Worm (Caenorhabditis elegans) whole organism, L4 larva: ENCODE data around the gene srh-293.
"Not testable (repeated sequence)": the region's sequence is repeated elsewhere in the genome, so short reads cannot be mapped to it uniquely, and the experiment has no call there.

Experiments used
- Y105C5A.15 ChIP-seq: fragments of 200-800 bp; sonication (Bioruptor generic); IDR thresholded peaks from 2 replicates; pipeline ENCODE4 v1.3.6; 2022; ENCODE audit warnings: missing genetic modification characterization, missing compliant biosample characterization
- dmd-9 ChIP-seq: fragments of 200-800 bp; sonication (Bioruptor generic); IDR thresholded peaks from 2 replicates; pipeline ENCODE4 v1.3.6; 2022; ENCODE audit warnings: missing genetic modification reagents, missing genetic modification characterization, missing compliant biosample characterization
- dpl-1 ChIP-seq: fragments of 150-350 bp; optimal IDR thresholded peaks from 2 replicates; lab custom pipeline; 2014; ENCODE audit warnings: missing biosample characterization, missing genetic modification reagents, missing genetic modification characterization
- hlh-11 ChIP-seq: fragments of 200-800 bp; sonication (Bioruptor generic); optimal IDR thresholded peaks from 2 replicates; lab custom pipeline; 2018; ENCODE audit warnings: mild to moderate bottlenecking, missing genetic modification characterization, missing compliant biosample characterization
- lir-3 ChIP-seq: sonication (generic microtip); optimal IDR thresholded peaks from 2 replicates; lab custom pipeline; 2016; ENCODE audit warnings: mild to moderate bottlenecking, missing genetic modification characterization, missing compliant biosample characterization
- mdl-1 ChIP-seq, 2 experiments: fragments of 150-350 bp in 1 of 2; sonication (generic microtip) in 1 of 2; optimal IDR thresholded peaks; 2 replicates each; lab custom pipeline; 2014 to 2017; ENCODE audit warnings: missing biosample characterization in 2 of 2, missing genetic modification characterization in 2 of 2
- mep-1 ChIP-seq: fragments of 150-350 bp; sonication (generic microtip); optimal IDR thresholded peaks from 3 replicates; lab custom pipeline; 2014; ENCODE audit warnings: missing biosample characterization, missing genetic modification characterization
- mxl-3 ChIP-seq: fragments of 200-800 bp; sonication (Bioruptor generic); optimal IDR thresholded peaks from 2 replicates; lab custom pipeline; 2018; ENCODE audit warnings: mild to moderate bottlenecking, missing genetic modification characterization, missing compliant biosample characterization
- nhr-6 ChIP-seq: fragments of 150-350 bp; optimal IDR thresholded peaks from 2 replicates; lab custom pipeline; 2014; ENCODE audit warnings: missing biosample characterization, missing genetic modification characterization
- unc-62 ChIP-seq, 3 experiments: fragments of 150-350 bp in 1 of 3; sonication (generic microtip); optimal IDR thresholded peaks in 2 of 3; peaks in 1 of 3; 1 replicate in 1 of 3; 2 replicates in 2 of 3; lab custom pipeline; 2014 to 2017; ENCODE audit warnings: missing biosample characterization in 3 of 3, missing genetic modification characterization in 3 of 3, missing genetic modification reagents in 3 of 3, missing genotype in 1 of 3

- TF ChIP-seq dpl-1 (GFP tag; lab: Kevin White, UChicago); unc-62 (tag; optimal IDR thresholded peaks at IDR 0.05; lab: Kevin White, UChicago); dmd-9 (GFP tag; lab: Robert Waterston, UW); Y105C5A.15 (GFP tag; lab: Robert Waterston, UW); mxl-3; hlh-11; mep-1 (tag; lab: Kevin White, UChicago); lir-3 (tag; lab: Kevin White, UChicago); nhr-6; mdl-1 (tag; optimal IDR thresholded peaks at IDR 0.05; lab: Kevin White, UChicago): not testable (repeated sequence)
- TF ChIP-seq unc-62 (GFP tag; optimal IDR thresholded peaks at IDR 0.05 in 1 of 2; lab: Kevin White, UChicago) = peak in 1 of 2 experiments; percentile 48
Observed at ce11 chrV:15850276-15850811, 15.6 kb upstream of the srh-293 start, which contains the start of gene srh-147.
